Worm (Caenorhabditis elegans) whole organism, L1 larva: ENCODE results near the gene W02A2.12.

Experiments used
- C04F5.9 ChIP-seq: sonication (generic microtip); optimal IDR thresholded peaks from 2 replicates; lab custom pipeline; 2016; ENCODE audit warnings: missing genetic modification characterization, missing compliant biosample characterization
- C16A3.4 ChIP-seq: fragments of 150-350 bp; optimal IDR thresholded peaks from 2 replicates; lab custom pipeline; 2014; ENCODE audit warnings: missing biosample characterization, missing genetic modification characterization
- Y116A8C.19 ChIP-seq: sonication (generic microtip); optimal IDR thresholded peaks from 2 replicates; lab custom pipeline; 2016; ENCODE audit warnings: missing compliant biosample characterization, missing genetic modification characterization, borderline replicate concordance
- aly-2 ChIP-seq: fragments of 150-350 bp; optimal IDR thresholded peaks from 2 replicates; lab custom pipeline; 2014; ENCODE audit warnings: missing biosample characterization, missing genetic modification characterization
- blmp-1 ChIP-seq: fragments of 150-350 bp; optimal IDR thresholded peaks from 2 replicates; lab custom pipeline; 2014; ENCODE audit warnings: missing biosample characterization, missing genetic modification characterization
- ceh-8 ChIP-seq: fragments of 200-800 bp; sonication (Bioruptor generic); optimal IDR thresholded peaks from 2 replicates; lab custom pipeline; 2018; ENCODE audit warnings: mild to moderate bottlenecking, missing genetic modification characterization, moderate library complexity, missing compliant biosample characterization
- ceh-88 ChIP-seq: fragments of 200-800 bp; sonication (Bioruptor generic); IDR thresholded peaks from 2 replicates; pipeline ENCODE4 v1.3.6; 2022; ENCODE audit warnings: missing genetic modification characterization, missing compliant biosample characterization
- ceh-90 ChIP-seq: sonication (generic microtip); optimal IDR thresholded peaks from 2 replicates; lab custom pipeline; 2016; ENCODE audit warnings: missing genetic modification characterization, missing compliant biosample characterization
- dpl-1 ChIP-seq, 3 experiments: fragments of 150-350 bp in 2 of 3; sonication (generic microtip) in 1 of 3; optimal IDR thresholded peaks; 2 replicates each; lab custom pipeline; 2014 to 2017; ENCODE audit warnings: missing biosample characterization in 3 of 3, missing genetic modification characterization in 3 of 3, missing genetic modification reagents in 3 of 3
- efl-1 ChIP-seq, 4 experiments: fragments of 150-350 bp; optimal IDR thresholded peaks in 3 of 4; peaks in 1 of 4; 1 replicate in 1 of 4; 2 replicates in 3 of 4; lab custom pipeline; 2014; ENCODE audit warnings: missing biosample characterization in 2 of 4, missing genetic modification characterization in 2 of 4, missing genetic modification reagents in 2 of 4
- egl-13 ChIP-seq: sonication (generic microtip); optimal IDR thresholded peaks from 2 replicates; lab custom pipeline; 2016; ENCODE audit warnings: missing genotype, missing genetic modification reagents, missing genetic modification characterization, missing compliant biosample characterization
- egl-27 ChIP-seq, 2 experiments: fragments of 150-350 bp in 1 of 2; sonication (generic microtip); optimal IDR thresholded peaks; 3 replicates each; lab custom pipeline; 2017 to 2018; ENCODE audit warnings: missing biosample characterization in 2 of 2, missing genetic modification characterization in 2 of 2, missing genetic modification reagents in 2 of 2
- fkh-8 ChIP-seq: sonication (generic microtip); optimal IDR thresholded peaks from 2 replicates; lab custom pipeline; 2016; ENCODE audit warnings: mild to moderate bottlenecking, missing genetic modification characterization, missing compliant biosample characterization
- fos-1 ChIP-seq: fragments of 150-350 bp; optimal IDR thresholded peaks from 2 replicates; lab custom pipeline; 2014; ENCODE audit warnings: missing biosample characterization, missing genetic modification characterization
- hpl-2 ChIP-seq: fragments of 150-350 bp; optimal IDR thresholded peaks from 2 replicates; lab custom pipeline; 2014; ENCODE audit warnings: missing biosample characterization, missing genetic modification reagents, missing genetic modification characterization
- irx-1 ChIP-seq: sonication (generic microtip); optimal IDR thresholded peaks from 2 replicates; lab custom pipeline; 2016; ENCODE audit warnings: missing genetic modification characterization, missing compliant biosample characterization
- isw-1 ChIP-seq: fragments of 200-800 bp; sonication (Bioruptor generic); IDR thresholded peaks from 2 replicates; pipeline ENCODE4 v1.3.6; 2022; ENCODE audit warnings: missing genetic modification characterization, missing compliant biosample characterization
- lin-13 ChIP-seq: fragments of 150-350 bp; optimal IDR thresholded peaks from 2 replicates; lab custom pipeline; 2014; ENCODE audit warnings: missing biosample characterization, missing genetic modification reagents, missing genetic modification characterization
- lin-14 ChIP-seq: fragments of 200-800 bp; sonication (Bioruptor generic); optimal IDR thresholded peaks from 2 replicates; lab custom pipeline; 2018; ENCODE audit warnings: mild to moderate bottlenecking, missing genetic modification characterization, moderate library complexity, missing compliant biosample characterization
- lin-35 ChIP-seq, 2 experiments: fragments of 150-350 bp; optimal IDR thresholded peaks; 2 replicates each; lab custom pipeline; 2014; ENCODE audit warnings: missing biosample characterization in 2 of 2, missing genetic modification characterization in 2 of 2, missing genetic modification reagents in 2 of 2
- lin-39 ChIP-seq: fragments of 150-350 bp; optimal IDR thresholded peaks from 2 replicates; lab custom pipeline; 2014; ENCODE audit warnings: missing biosample characterization, missing genetic modification reagents, missing genetic modification characterization
- lir-3 ChIP-seq: sonication (generic microtip); optimal IDR thresholded peaks from 2 replicates; lab custom pipeline; 2016; ENCODE audit warnings: mild to moderate bottlenecking, missing genetic modification characterization, moderate library complexity, missing compliant biosample characterization; ENCODE audit not compliant: poor library complexity
- lsy-2 ChIP-seq, 2 experiments: fragments of 150-350 bp; optimal IDR thresholded peaks; 2 replicates each; lab custom pipeline; 2014; ENCODE audit warnings: missing biosample characterization in 2 of 2, missing genetic modification characterization in 2 of 2
- mab-9 ChIP-seq: fragments of 200-800 bp; sonication (Bioruptor generic); IDR thresholded peaks from 2 replicates; pipeline ENCODE4 v1.3.6; 2022; ENCODE audit warnings: missing genetic modification reagents, missing genetic modification characterization, missing compliant biosample characterization
- nhr-11 ChIP-seq: fragments of 150-350 bp; optimal IDR thresholded peaks from 2 replicates; lab custom pipeline; 2014; ENCODE audit warnings: missing biosample characterization, missing genetic modification characterization
- nhr-12 ChIP-seq: sonication (generic microtip); optimal IDR thresholded peaks from 2 replicates; lab custom pipeline; 2017; ENCODE audit warnings: missing biosample characterization, missing genetic modification characterization
- nhr-20 ChIP-seq: sonication (generic microtip); optimal IDR thresholded peaks from 2 replicates; lab custom pipeline; 2016; ENCODE audit warnings: mild to moderate bottlenecking, missing genetic modification characterization, missing compliant biosample characterization
- nhr-237 ChIP-seq: fragments of 150-350 bp; optimal IDR thresholded peaks from 2 replicates; lab custom pipeline; 2014; ENCODE audit warnings: missing biosample characterization, missing genetic modification characterization
- nhr-47 ChIP-seq: sonication (generic microtip); optimal IDR thresholded peaks from 2 replicates; lab custom pipeline; 2016; ENCODE audit warnings: mild to moderate bottlenecking, missing genetic modification characterization, moderate library complexity, missing compliant biosample characterization
- nhr-71 ChIP-seq: sonication (generic microtip); optimal IDR thresholded peaks from 2 replicates; lab custom pipeline; 2016; ENCODE audit warnings: mild to moderate bottlenecking, missing genetic modification characterization, moderate library complexity, missing compliant biosample characterization
- nhr-76 ChIP-seq: sonication (generic microtip); optimal IDR thresholded peaks from 2 replicates; lab custom pipeline; 2017; ENCODE audit warnings: missing biosample characterization, missing genetic modification characterization
- nhr-90 ChIP-seq: sonication (generic microtip); optimal IDR thresholded peaks from 2 replicates; lab custom pipeline; 2016; ENCODE audit warnings: mild to moderate bottlenecking, missing genetic modification characterization, missing compliant biosample characterization; ENCODE audit not compliant: poor library complexity
- sox-4 ChIP-seq: sonication (generic microtip); optimal IDR thresholded peaks from 2 replicates; lab custom pipeline; 2016; ENCODE audit warnings: missing genetic modification characterization, missing compliant biosample characterization
- sptf-1 ChIP-seq: fragments of 150-350 bp; optimal IDR thresholded peaks from 2 replicates; lab custom pipeline; 2014; ENCODE audit warnings: missing biosample characterization, missing genetic modification characterization
- unc-30 ChIP-seq: sonication (generic microtip); optimal IDR thresholded peaks from 2 replicates; lab custom pipeline; 2017; ENCODE audit warnings: missing biosample characterization, missing genetic modification characterization
- unc-98 ChIP-seq: fragments of 200-800 bp; sonication (Bioruptor generic); IDR thresholded peaks from 2 replicates; pipeline ENCODE4 v1.3.6; 2022; ENCODE audit warnings: missing genetic modification characterization, missing compliant biosample characterization

The W02A2.12 gene

ce11 chrIV:13342555-13342954 is 6.1 kb downstream of the W02A2.12 start, which contains the start of gene W02A2.5:
Gene W02A2.5, plus strand, starts transcription at chrIV:13342855.
- TF ChIP-seq nhr-47 (tag; lab: Kevin White, UChicago) (no peak), efl-1 (optimal IDR thresholded peaks at IDR 0.05; lab: Kevin White, UChicago) (no peak), efl-1 (GFP tag; optimal IDR thresholded peaks at IDR 0.05 in 1 of 2; lab: Kevin White, UChicago) (peak in 1 of 2 experiments; percentile 43)
- TF ChIP-seq, all 84 proteins: peak for 1

- TF ChIP-seq egl-27 (tag; optimal IDR thresholded peaks at IDR 0.05; lab: Kevin White, UChicago) (no peak), mab-9 (GFP tag; lab: Robert Waterston, UW) (no peak), lin-35 (GFP tag; optimal IDR thresholded peaks at IDR 0.05; lab: Kevin White, UChicago) (peak in 1 of 2 experiments; percentile 29), nhr-11 (tag; lab: Kevin White, UChicago) (no peak), aly-2 (no peak), lin-39 (tag; lab: Kevin White, UChicago) (no peak), Y116A8C.19 (tag; lab: Kevin White, UChicago) (no peak), nhr-20 (tag; lab: Kevin White, UChicago) (no peak)
- TF ChIP-seq, all 84 proteins: peak for 1
These were observed 14.3 kb downstream of the W02A2.12 start for ce11 chrIV:13334287-13334686.

- TF ChIP-seq unc-98 (GFP tag; lab: Robert Waterston, UW) (no peak), unc-30 (tag; lab: Kevin White, UChicago) (no peak), aly-2 (no peak), nhr-237 (tag; lab: Kevin White, UChicago) (no peak), nhr-20 (tag; lab: Kevin White, UChicago) (no peak), nhr-71 (tag; lab: Kevin White, UChicago) (no peak), nhr-11 (tag; lab: Kevin White, UChicago) (no peak), hpl-2 (GFP tag; lab: Kevin White, UChicago) (no peak), fos-1 (tag; lab: Kevin White, UChicago) (no peak), lsy-2 (tag; optimal IDR thresholded peaks at IDR 0.05; lab: Kevin White, UChicago) (no peak), ceh-8 (GFP tag; lab: Kevin White, UChicago) (no peak), dpl-1 (GFP tag; optimal IDR thresholded peaks at IDR 0.05; lab: Kevin White, UChicago) (no peak), isw-1 (GFP tag; lab: Robert Waterston, UW) (no peak), nhr-76 (tag; lab: Kevin White, UChicago) (no peak), C04F5.9 (tag; lab: Kevin White, UChicago) (no peak), mab-9 (GFP tag; lab: Robert Waterston, UW) (no peak)
These were observed 17.3 kb downstream of the W02A2.12 start, which contains the start of gene pqn-74 for ce11 chrIV:13331285-13331684. Gene pqn-74, minus strand, starts transcription at chrIV:13331406.

- TF ChIP-seq efl-1 (optimal IDR thresholded peaks at IDR 0.05; lab: Kevin White, UChicago), result no peak
- peak in 1 of 2 experiments; percentile 53 for TF ChIP-seq efl-1 (GFP tag; optimal IDR thresholded peaks at IDR 0.05 in 1 of 2; lab: Kevin White, UChicago)
- no peak for TF ChIP-seq ceh-90
- TF ChIP-seq sptf-1 (tag; lab: Kevin White, UChicago), result no peak
These were observed 18.1 kb downstream of the W02A2.12 start for ce11 chrIV:13330547-13330946.

- no peak for TF ChIP-seq nhr-12
- TF ChIP-seq C16A3.4 (tag; lab: Kevin White, UChicago), result no peak
- no peak for TF ChIP-seq egl-13 (tag; lab: Kevin White, UChicago)
- TF ChIP-seq nhr-20 (tag; lab: Kevin White, UChicago), result no peak
- TF ChIP-seq sox-4 (tag; lab: Kevin White, UChicago), result no peak
- no peak for TF ChIP-seq fkh-8 (tag; lab: Kevin White, UChicago)
- no peak for TF ChIP-seq blmp-1
- no peak for TF ChIP-seq lin-13
- TF ChIP-seq irx-1 (tag; lab: Kevin White, UChicago), result no peak
- no peak for TF ChIP-seq unc-98 (GFP tag; lab: Robert Waterston, UW)
- no peak for TF ChIP-seq lin-14 (GFP tag; lab: Kevin White, UChicago)
- no peak for TF ChIP-seq lir-3 (tag; lab: Kevin White, UChicago)
- TF ChIP-seq nhr-90 (tag; lab: Kevin White, UChicago), result no peak
- no peak for TF ChIP-seq ceh-88 (GFP tag; lab: Robert Waterston, UW)
- no peak for TF ChIP-seq isw-1 (GFP tag; lab: Robert Waterston, UW)
These were observed 20.6 kb downstream of the W02A2.12 start, which contains the start of gene far-6 for ce11 chrIV:13328059-13328458. Gene far-6, plus strand, starts transcription at chrIV:13328359.
